Worm (Caenorhabditis elegans) whole organism, young adult: ENCODE data around the gene T24E12.10.

Source experiments
- B0261.1 ChIP-seq: sonication (generic microtip); optimal IDR thresholded peaks from 2 replicates; lab custom pipeline; 2016; ENCODE audit warnings: mild to moderate bottlenecking, missing genetic modification characterization, moderate library complexity, missing compliant biosample characterization
- F10E7.11 ChIP-seq: sonication (generic microtip); optimal IDR thresholded peaks from 2 replicates; lab custom pipeline; 2017; ENCODE audit warnings: mild to moderate bottlenecking, missing genetic modification characterization, moderate library complexity, missing compliant biosample characterization
- T26A5.8 ChIP-seq: sonication (generic microtip); optimal IDR thresholded peaks from 2 replicates; lab custom pipeline; 2016; ENCODE audit warnings: missing genetic modification characterization, missing compliant biosample characterization
- Y53F4B.3 ChIP-seq: fragments of 200-800 bp; sonication (Bioruptor generic); IDR thresholded peaks from 2 replicates; pipeline ENCODE4 v1.3.6; 2022; ENCODE audit warnings: missing genetic modification reagents, missing genetic modification characterization, missing compliant biosample characterization
- Y67H2A.10 ChIP-seq: fragments of 200-800 bp; sonication (Bioruptor generic); conservative IDR thresholded peaks from 2 replicates; pipeline ENCODE4 v1.3.6; 2022; ENCODE audit warnings: missing genetic modification reagents, missing genetic modification characterization, missing compliant biosample characterization
- Y79H2A.3 ChIP-seq: fragments of 200-800 bp; sonication (Bioruptor generic); conservative IDR thresholded peaks from 2 replicates; pipeline ENCODE4 v1.3.6; 2022; ENCODE audit warnings: missing genetic modification reagents, missing genetic modification characterization, missing compliant biosample characterization
- atf-7 ChIP-seq: sonication (generic microtip); optimal IDR thresholded peaks from 2 replicates; lab custom pipeline; 2017; ENCODE audit warnings: mild to moderate bottlenecking, missing genetic modification characterization, missing compliant biosample characterization
- attf-6 ChIP-seq: fragments of 200-800 bp; sonication (Bioruptor generic); IDR thresholded peaks from 2 replicates; pipeline ENCODE4 v1.3.6; 2022; ENCODE audit warnings: missing genetic modification reagents, missing genetic modification characterization, missing compliant biosample characterization
- cebp-1 ChIP-seq, 2 experiments: fragments of 200-800 bp in 1 of 2; sonication (Bioruptor generic) in 1 of 2; sonication (generic microtip) in 1 of 2; IDR thresholded peaks in 1 of 2; optimal IDR thresholded peaks in 1 of 2; 2 replicates each; pipeline versions ENCODE4 v1.3.6 to Lab custom; 2017 to 2022; ENCODE audit warnings: missing compliant biosample characterization in 2 of 2, missing genetic modification characterization in 2 of 2, mild to moderate bottlenecking in 1 of 2, missing genetic modification reagents in 1 of 2, moderate library complexity in 1 of 2
- ceh-27 ChIP-seq: fragments of 200-800 bp; sonication (Bioruptor generic); optimal IDR thresholded peaks from 2 replicates; lab custom pipeline; 2018; ENCODE audit warnings: mild to moderate bottlenecking, missing genetic modification characterization, moderate library complexity, missing compliant biosample characterization
- dox-1 ChIP-seq: fragments of 200-800 bp; sonication (Bioruptor generic); IDR thresholded peaks from 2 replicates; pipeline ENCODE4 v1.3.6; 2022; ENCODE audit warnings: missing genetic modification reagents, missing genetic modification characterization, missing compliant biosample characterization
- dpff-1 ChIP-seq: sonication (generic microtip); optimal IDR thresholded peaks from 2 replicates; lab custom pipeline; 2017; ENCODE audit warnings: mild to moderate bottlenecking, missing genetic modification characterization, missing compliant biosample characterization
- ekl-4 ChIP-seq: fragments of 200-800 bp; sonication (Bioruptor generic); IDR thresholded peaks from 2 replicates; pipeline ENCODE4 v1.3.6; 2022; ENCODE audit warnings: missing genetic modification reagents, missing genetic modification characterization, missing compliant biosample characterization
- ets-4 ChIP-seq: fragments of 200-800 bp; sonication (Bioruptor generic); optimal IDR thresholded peaks from 2 replicates; lab custom pipeline; 2018; ENCODE audit warnings: mild to moderate bottlenecking, missing genetic modification characterization, missing compliant biosample characterization
- hsf-1 ChIP-seq: fragments of 200-800 bp; sonication (Bioruptor generic); IDR thresholded peaks from 2 replicates; pipeline ENCODE4 v1.3.6; 2022; ENCODE audit warnings: missing genetic modification reagents, missing genetic modification characterization, missing compliant biosample characterization
- let-607 ChIP-seq, 2 experiments: fragments of 200-800 bp in 1 of 2; sonication (Bioruptor generic) in 1 of 2; sonication (generic microtip) in 1 of 2; optimal IDR thresholded peaks; 2 replicates each; lab custom pipeline; 2016 to 2018; ENCODE audit warnings: mild to moderate bottlenecking in 2 of 2, missing compliant biosample characterization in 2 of 2, missing genetic modification characterization in 2 of 2, moderate library complexity in 2 of 2, missing genotype in 1 of 2
- lin-35 ChIP-seq, 3 experiments: fragments of 150-350 bp in 2 of 3; sonication (generic microtip) in 1 of 3; optimal IDR thresholded peaks; 2 replicates each; lab custom pipeline; 2014 to 2018; ENCODE audit warnings: missing biosample characterization in 3 of 3, missing genetic modification characterization in 3 of 3, missing genetic modification reagents in 3 of 3
- lir-1 ChIP-seq: fragments of 200-800 bp; sonication (Bioruptor generic); conservative IDR thresholded peaks from 2 replicates; pipeline ENCODE4 v1.3.6; 2022; ENCODE audit warnings: missing genetic modification reagents, missing genetic modification characterization, missing compliant biosample characterization
- lsy-27 ChIP-seq: sonication (generic microtip); optimal IDR thresholded peaks from 2 replicates; lab custom pipeline; 2017; ENCODE audit warnings: missing genetic modification characterization, mild to moderate bottlenecking, missing compliant biosample characterization, antibody characterized with exemption, missing genotype, borderline replicate concordance; ENCODE audit not compliant: insufficient read depth
- madf-8 ChIP-seq: fragments of 200-800 bp; sonication (Bioruptor generic); conservative IDR thresholded peaks from 2 replicates; pipeline ENCODE4 v1.3.6; 2022; ENCODE audit warnings: missing genetic modification reagents, missing genetic modification characterization, missing compliant biosample characterization
- mel-28 ChIP-seq: sonication (generic microtip); optimal IDR thresholded peaks from 2 replicates; lab custom pipeline; 2016; ENCODE audit warnings: borderline replicate concordance, mild to moderate bottlenecking, missing genetic modification characterization, missing compliant biosample characterization
- nfya-1 ChIP-seq: sonication (generic microtip); optimal IDR thresholded peaks from 2 replicates; lab custom pipeline; 2017; ENCODE audit warnings: antibody characterized with exemption, missing compliant biosample characterization, missing genetic modification characterization, borderline replicate concordance; ENCODE audit not compliant: insufficient read depth
- nfya-2 ChIP-seq: fragments of 200-800 bp; sonication (Bioruptor generic); IDR thresholded peaks from 2 replicates; pipeline ENCODE4 v1.3.6; 2022; ENCODE audit warnings: missing genetic modification reagents, missing genetic modification characterization, missing compliant biosample characterization
- nfyb-1 ChIP-seq: fragments of 200-800 bp; sonication (Bioruptor generic); IDR thresholded peaks from 2 replicates; pipeline ENCODE4 v1.3.6; 2022; ENCODE audit warnings: missing genetic modification reagents, missing genetic modification characterization, missing compliant biosample characterization
- nhr-179 ChIP-seq: sonication (generic microtip); optimal IDR thresholded peaks from 2 replicates; lab custom pipeline; 2016; ENCODE audit warnings: mild to moderate bottlenecking, missing genetic modification characterization, missing compliant biosample characterization
- nhr-27 ChIP-seq: fragments of 200-800 bp; sonication (Bioruptor generic); optimal IDR thresholded peaks from 2 replicates; lab custom pipeline; 2018; ENCODE audit warnings: mild to moderate bottlenecking, missing genetic modification characterization, moderate library complexity, missing compliant biosample characterization
- nhr-80 ChIP-seq: sonication (generic microtip); optimal IDR thresholded peaks from 2 replicates; lab custom pipeline; 2016; ENCODE audit warnings: missing genetic modification characterization, missing compliant biosample characterization
- pha-4 ChIP-seq: fragments of 150-350 bp; sonication (generic microtip); optimal IDR thresholded peaks from 2 replicates; lab custom pipeline; 2014; ENCODE audit warnings: missing biosample characterization, missing genetic modification reagents, missing genetic modification characterization
- rec-8 ChIP-seq, 2 experiments: sonication (generic microtip); optimal IDR thresholded peaks; 2 replicates each; lab custom pipeline; 2016; ENCODE audit warnings: mild to moderate bottlenecking in 2 of 2, missing genetic modification characterization in 2 of 2, missing genetic modification reagents in 2 of 2, missing genotype in 2 of 2, missing biosample characterization in 1 of 2, missing compliant biosample characterization in 1 of 2, moderate library complexity in 1 of 2
- repo-1 ChIP-seq: sonication (generic microtip); optimal IDR thresholded peaks from 2 replicates; lab custom pipeline; 2017; ENCODE audit warnings: mild to moderate bottlenecking, missing genetic modification characterization, missing compliant biosample characterization
- snpc-1.3 ChIP-seq: sonication (generic microtip); optimal IDR thresholded peaks from 2 replicates; lab custom pipeline; 2017; ENCODE audit warnings: missing genetic modification characterization, mild to moderate bottlenecking, missing compliant biosample characterization, antibody characterized with exemption, moderate library complexity, missing genotype, missing genetic modification reagents; ENCODE audit not compliant: insufficient read depth
- snpc-3.4 ChIP-seq: sonication (generic microtip); optimal IDR thresholded peaks from 2 replicates; lab custom pipeline; 2017; ENCODE audit warnings: missing genetic modification characterization, mild to moderate bottlenecking, missing compliant biosample characterization, antibody characterized with exemption, moderate library complexity, missing genotype, missing genetic modification reagents
- somi-1 ChIP-seq: fragments of 200-800 bp; sonication (Bioruptor generic); optimal IDR thresholded peaks from 2 replicates; lab custom pipeline; 2018; ENCODE audit warnings: mild to moderate bottlenecking, missing genetic modification characterization, missing compliant biosample characterization
- sptf-2 ChIP-seq: fragments of 200-800 bp; sonication (Bioruptor generic); optimal IDR thresholded peaks from 2 replicates; lab custom pipeline; 2018; ENCODE audit warnings: mild to moderate bottlenecking, missing genetic modification characterization, missing compliant biosample characterization
- tlf-1 ChIP-seq: fragments of 200-800 bp; sonication (Bioruptor generic); optimal IDR thresholded peaks from 2 replicates; lab custom pipeline; 2018; ENCODE audit warnings: mild to moderate bottlenecking, missing genetic modification characterization, missing compliant biosample characterization
- unc-130 ChIP-seq: sonication (generic microtip); optimal IDR thresholded peaks from 2 replicates; lab custom pipeline; 2016; ENCODE audit warnings: missing genetic modification reagents, missing genetic modification characterization, missing compliant biosample characterization
- unc-62 ChIP-seq: fragments of 150-350 bp; optimal IDR thresholded peaks from 2 replicates; lab custom pipeline; 2014; ENCODE audit warnings: missing biosample characterization, missing genetic modification reagents, missing genetic modification characterization
- ztf-22 ChIP-seq: fragments of 200-800 bp; sonication (Bioruptor generic); optimal IDR thresholded peaks from 2 replicates; lab custom pipeline; 2018; ENCODE audit warnings: mild to moderate bottlenecking, missing genetic modification characterization, moderate library complexity, missing compliant biosample characterization
- ztf-26 ChIP-seq: sonication (generic microtip); optimal IDR thresholded peaks from 2 replicates; lab custom pipeline; 2017; ENCODE audit warnings: missing genetic modification characterization, missing compliant biosample characterization

T24E12.10 gene

ce11 chrII:3793336-3793735, 20.3 kb upstream of the T24E12.10 start, which contains the start of gene fbxb-99:
fbxb-99 (minus strand) TSS chrII:3793436.
- no peak for TF ChIP-seq attf-6 (GFP tag; lab: Robert Waterston, UW)
- TF ChIP-seq somi-1 (GFP tag; lab: Kevin White, UChicago) = no peak
- no peak for TF ChIP-seq ekl-4
- TF ChIP-seq lsy-27 (tag; lab: Kevin White, UChicago) = no peak
- TF ChIP-seq snpc-1.3 (tag; lab: Kevin White, UChicago) = no peak
- no peak for TF ChIP-seq rec-8 (tag; optimal IDR thresholded peaks at IDR 0.05; lab: Kevin White, UChicago)
- TF ChIP-seq T26A5.8 = no peak
- no peak for TF ChIP-seq snpc-3.4
- no peak for TF ChIP-seq repo-1 (tag; lab: Kevin White, UChicago)
- TF ChIP-seq lir-1 (GFP tag; lab: Robert Waterston, UW) = no peak
- no peak for TF ChIP-seq nhr-179
- TF ChIP-seq unc-130 (GFP tag; lab: Kevin White, UChicago) = no peak
- no peak for TF ChIP-seq Y79H2A.3

- TF ChIP-seq lin-35 (GFP tag; optimal IDR thresholded peaks at IDR 0.05; lab: Kevin White, UChicago) (no peak), Y53F4B.3 (GFP tag; lab: Robert Waterston, UW) (no peak), Y67H2A.10 (GFP tag; lab: Robert Waterston, UW) (no peak), let-607 (tag; optimal IDR thresholded peaks at IDR 0.05; lab: Kevin White, UChicago) (no peak), ceh-27 (GFP tag; lab: Kevin White, UChicago) (no peak), repo-1 (tag; lab: Kevin White, UChicago) (no peak)
Observed at ce11 chrII:3788356-3788962, 15.4 kb upstream of the T24E12.10 start.

- TF ChIP-seq tlf-1 (GFP tag; lab: Kevin White, UChicago) (no peak), lin-35 (GFP tag; optimal IDR thresholded peaks at IDR 0.05; lab: Kevin White, UChicago) (no peak), Y53F4B.3 (GFP tag; lab: Robert Waterston, UW) (no peak), nfya-2 (GFP tag; lab: Robert Waterston, UW) (no peak), nfya-1 (no peak), unc-62 (GFP tag; lab: Kevin White, UChicago) (no peak), mel-28 (tag; lab: Kevin White, UChicago) (no peak), sptf-2 (GFP tag; lab: Kevin White, UChicago) (no peak), Y67H2A.10 (GFP tag; lab: Robert Waterston, UW) (no peak), dpff-1 (no peak), ztf-26 (tag; lab: Kevin White, UChicago) (no peak), B0261.1 (tag; lab: Kevin White, UChicago) (no peak), nhr-27 (tag; lab: Kevin White, UChicago) (no peak)
Observed at ce11 chrII:3787151-3787550, 14.1 kb upstream of the T24E12.10 start, which contains the start of gene T24E12.13. T24E12.13 (plus strand) TSS chrII:3787451.

- 0 out of 2 replicates have a peak, but pooled peaks have one; percentile 34 for TF ChIP-seq dox-1 (GFP tag; lab: Robert Waterston, UW)
- peak; percentile 10; the same call in 1 of the 2 replicates for TF ChIP-seq cebp-1 (GFP tag; IDR thresholded peaks at IDR 0.05; lab: Robert Waterston, UW)
- TF ChIP-seq cebp-1 (tag; optimal IDR thresholded peaks at IDR 0.05; lab: Kevin White, UChicago) = no peak
- TF ChIP-seq snpc-1.3 (tag; lab: Kevin White, UChicago) = no peak
- TF ChIP-seq ztf-22 (GFP tag; lab: Kevin White, UChicago) = peak; percentile 65
- peak; percentile 92 for TF ChIP-seq nhr-80 (tag; lab: Kevin White, UChicago)
- no peak for TF ChIP-seq F10E7.11
- TF ChIP-seq nfyb-1 = peak; percentile 52; the same call in 1 of the 2 replicates
- TF ChIP-seq ets-4 (GFP tag; lab: Kevin White, UChicago) = peak; percentile 95
- TF ChIP-seq unc-62 (GFP tag; lab: Kevin White, UChicago) = peak; percentile 19
- no peak for TF ChIP-seq hsf-1 (GFP tag; lab: Robert Waterston, UW)
- peak; percentile 26 for TF ChIP-seq pha-4 (tag; lab: Kevin White, UChicago)
- TF ChIP-seq nhr-27 (tag; lab: Kevin White, UChicago) = no peak
- TF ChIP-seq atf-7 = peak; percentile 84
- TF ChIP-seq madf-8 = no peak
Observed at ce11 chrII:3786538-3786937, 13.5 kb upstream of the T24E12.10 start.
